Fruit fly (Drosophila melanogaster): Measurements from ENCODE around the gene Ir64a.

DNA sequence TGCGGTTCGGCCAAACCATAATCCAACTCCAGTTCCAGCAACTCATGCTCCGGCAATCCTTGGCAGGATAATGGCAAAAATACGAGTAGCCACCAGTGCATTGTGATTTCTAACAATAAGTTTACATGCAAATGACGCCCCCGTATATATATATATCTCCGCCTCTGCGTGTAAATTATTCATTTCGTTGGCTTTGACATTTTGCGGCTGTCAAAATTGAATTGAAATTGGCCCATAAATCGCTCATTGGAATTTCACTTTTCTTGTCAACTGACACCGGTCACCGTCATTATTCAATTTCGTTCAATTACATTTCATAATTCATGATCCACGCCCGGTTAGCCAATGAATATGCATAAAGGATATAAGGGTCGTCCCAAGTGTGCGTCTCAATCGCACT lies at the start of gene Ir64a:
- TF ChIP-seq insv (optimal IDR thresholded peaks at IDR 0.05), result no peak
- TF ChIP-seq Sin3A (optimal IDR thresholded peaks at IDR 0.05), result no peak
- no peak for TF ChIP-seq Myc (optimal IDR thresholded peaks at IDR 0.05)
- TF ChIP-seq psq (optimal IDR thresholded peaks at IDR 0.05), result no peak
- no peak for TF ChIP-seq h (optimal IDR thresholded peaks at IDR 0.05)
